Fruit fly (Drosophila melanogaster) Kc167 (cell line): ENCODE measurements around the gene CG2145.

Experiments
- Myc ChIP-seq: fragments of >200 bp; optimal IDR thresholded peaks from 2 replicates; lab custom pipeline; 2017; ENCODE audit warnings: missing external identifiers
- Sin3A ChIP-seq: fragments of >200 bp; optimal IDR thresholded peaks from 2 replicates; lab custom pipeline; 2018; ENCODE audit warnings: missing external identifiers
- psq ChIP-seq: fragments of >200 bp; optimal IDR thresholded peaks from 2 replicates; lab custom pipeline; 2017; ENCODE audit warnings: missing external identifiers
- ttk ChIP-seq: sonication (Bioruptor generic); optimal IDR thresholded peaks from 2 replicates; lab custom pipeline; 2017; ENCODE audit warnings: missing external identifiers

DNA sequence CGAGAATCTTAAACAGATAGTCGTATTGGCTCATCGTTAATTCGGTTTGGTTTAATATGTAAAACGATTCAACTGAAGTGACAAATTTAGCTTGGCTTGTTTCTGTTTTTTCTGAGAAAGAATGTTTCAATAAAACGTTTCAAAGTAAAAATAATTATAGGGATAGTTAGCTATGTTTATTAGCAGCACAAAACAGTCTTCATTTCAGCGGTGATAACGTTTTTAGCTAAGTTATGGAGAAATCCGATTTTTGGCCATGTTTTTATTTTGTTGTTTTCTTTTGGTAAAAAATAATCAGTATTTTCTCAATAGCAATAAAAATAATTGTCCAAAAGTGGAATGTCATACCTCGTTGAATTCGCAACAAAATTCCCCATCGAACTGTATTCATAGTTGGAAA, 25.2 kb downstream of the CG2145 start, which contains the start of gene Rab9Fb:
- TF ChIP-seq ttk (no peak), psq (lab: Kevin White, UChicago) (no peak), Myc (lab: Kevin White, UChicago) (no peak), Sin3A (no peak)
